Worm (Caenorhabditis elegans) whole organism, early embryonic: ENCODE data around the gene T07A9.14.

Source experiments
- flt-1 ChIP-seq: fragments of 200-800 bp; sonication (Bioruptor generic); IDR thresholded peaks from 2 replicates; pipeline ENCODE4 v1.3.6; 2022; ENCODE audit warnings: missing genetic modification characterization, missing compliant biosample characterization
- scrt-1 ChIP-seq: fragments of 200-800 bp; sonication (Bioruptor generic); IDR thresholded peaks from 2 replicates; pipeline ENCODE4 v1.3.6; 2022; ENCODE audit warnings: missing genetic modification characterization, missing compliant biosample characterization

DNA sequence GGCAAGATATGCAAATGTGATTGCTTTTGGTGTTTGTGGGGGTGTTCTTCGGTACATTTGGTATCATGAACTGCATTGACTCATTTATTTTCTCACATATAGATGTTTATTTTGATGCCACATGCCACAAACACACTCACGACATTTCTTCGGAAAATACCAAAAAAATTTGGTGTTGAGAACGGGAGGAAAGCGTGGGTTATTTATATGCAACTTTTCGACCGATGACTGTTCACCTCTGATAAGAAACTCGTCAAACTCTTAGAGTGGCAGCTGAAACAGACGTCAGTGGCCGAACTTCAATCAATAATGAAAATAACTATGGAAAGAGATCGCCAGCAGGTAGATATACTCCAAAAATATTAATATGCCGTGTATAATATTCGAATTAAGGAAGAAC is 8.1 kb upstream of the T07A9.14 start:
- TF ChIP-seq scrt-1 (GFP tag; lab: Robert Waterston, UW) = no peak
- no peak for TF ChIP-seq flt-1 (GFP tag; lab: Robert Waterston, UW)
